Worm (Caenorhabditis elegans) whole organism, L2 larva: ENCODE results near the gene pod-2.

Experiments
- F13H6.1 ChIP-seq: sonication (generic microtip); optimal IDR thresholded peaks from 2 replicates; lab custom pipeline; 2016; ENCODE audit warnings: missing genetic modification characterization, missing compliant biosample characterization
- Y55F3AM.14 ChIP-seq: fragments of 200-800 bp; sonication (Bioruptor generic); optimal IDR thresholded peaks from 2 replicates; lab custom pipeline; 2018; ENCODE audit warnings: mild to moderate bottlenecking, missing genetic modification characterization, missing compliant biosample characterization
- ZK546.5 ChIP-seq: sonication (generic microtip); optimal IDR thresholded peaks from 2 replicates; lab custom pipeline; 2017; ENCODE audit warnings: missing biosample characterization, missing genetic modification characterization
- aly-2 ChIP-seq: fragments of 150-350 bp; optimal IDR thresholded peaks from 2 replicates; lab custom pipeline; 2014; ENCODE audit warnings: missing biosample characterization, missing genetic modification characterization
- blmp-1 ChIP-seq: sonication (generic microtip); optimal IDR thresholded peaks from 2 replicates; lab custom pipeline; 2017; ENCODE audit warnings: missing genetic modification characterization, mild to moderate bottlenecking, missing compliant biosample characterization, antibody characterized with exemption, moderate library complexity; ENCODE audit not compliant: insufficient read depth
- egl-27 ChIP-seq: sonication (generic microtip); optimal IDR thresholded peaks from 3 replicates; lab custom pipeline; 2017; ENCODE audit warnings: missing biosample characterization, missing genetic modification reagents, missing genetic modification characterization
- elt-1 ChIP-seq: fragments of 150-350 bp; optimal IDR thresholded peaks from 2 replicates; lab custom pipeline; 2014; ENCODE audit warnings: missing biosample characterization, missing genetic modification characterization
- gmeb-1 ChIP-seq: fragments of 150-350 bp; optimal IDR thresholded peaks from 2 replicates; lab custom pipeline; 2014; ENCODE audit warnings: missing biosample characterization, missing genetic modification characterization
- lin-11 ChIP-seq: fragments of 150-350 bp; sonication (generic microtip); optimal IDR thresholded peaks from 2 replicates; lab custom pipeline; 2014; ENCODE audit warnings: missing biosample characterization, missing genetic modification characterization, inconsistent platforms, mixed read lengths
- lin-13 ChIP-seq: fragments of 150-350 bp; optimal IDR thresholded peaks from 2 replicates; lab custom pipeline; 2014; ENCODE audit warnings: missing biosample characterization, missing genetic modification reagents, missing genetic modification characterization
- lsy-2 ChIP-seq, 2 experiments: fragments of 150-350 bp in 1 of 2; sonication (generic microtip) in 1 of 2; optimal IDR thresholded peaks; 2 replicates each; lab custom pipeline; 2014 to 2017; ENCODE audit warnings: missing biosample characterization in 2 of 2, missing genetic modification characterization in 2 of 2
- mab-5 ChIP-seq: fragments of 150-350 bp; optimal IDR thresholded peaks from 2 replicates; lab custom pipeline; 2014; ENCODE audit warnings: missing biosample characterization, missing genetic modification characterization
- mdl-1 ChIP-seq, 2 experiments: fragments of 150-350 bp in 1 of 2; sonication (generic microtip) in 1 of 2; optimal IDR thresholded peaks; 2 replicates each; lab custom pipeline; 2017; ENCODE audit warnings: missing biosample characterization in 2 of 2, missing genetic modification characterization in 2 of 2
- nhr-12 ChIP-seq: fragments of 150-350 bp; optimal IDR thresholded peaks from 2 replicates; lab custom pipeline; 2014; ENCODE audit warnings: missing biosample characterization, missing genetic modification characterization
- nhr-129 ChIP-seq: fragments of 150-350 bp; optimal IDR thresholded peaks from 2 replicates; lab custom pipeline; 2014; ENCODE audit warnings: missing biosample characterization, missing genetic modification characterization
- nhr-21 ChIP-seq: fragments of 150-350 bp; optimal IDR thresholded peaks from 2 replicates; lab custom pipeline; 2014; ENCODE audit warnings: missing biosample characterization, missing genetic modification characterization
- nhr-23 ChIP-seq: fragments of 150-350 bp; optimal IDR thresholded peaks from 2 replicates; lab custom pipeline; 2014; ENCODE audit warnings: missing biosample characterization, missing genetic modification reagents, missing genetic modification characterization
- nhr-237 ChIP-seq: fragments of 150-350 bp; optimal IDR thresholded peaks from 2 replicates; lab custom pipeline; 2014; ENCODE audit warnings: missing biosample characterization, missing genetic modification characterization
- nhr-6 ChIP-seq: fragments of 150-350 bp; optimal IDR thresholded peaks from 2 replicates; lab custom pipeline; 2014; ENCODE audit warnings: missing biosample characterization, missing genetic modification characterization
- sem-4 ChIP-seq: fragments of 150-350 bp; optimal IDR thresholded peaks from 2 replicates; lab custom pipeline; 2014; ENCODE audit warnings: missing biosample characterization, missing genetic modification reagents, missing genetic modification characterization
- sma-9 ChIP-seq, 2 experiments: fragments of 150-350 bp in 1 of 2; sonication (generic microtip) in 1 of 2; optimal IDR thresholded peaks; 2 replicates each; lab custom pipeline; 2014 to 2016; ENCODE audit warnings: missing genetic modification characterization in 2 of 2, mild to moderate bottlenecking in 1 of 2, missing biosample characterization in 1 of 2, missing compliant biosample characterization in 1 of 2, missing genetic modification reagents in 1 of 2, moderate library complexity in 1 of 2
- unc-39 ChIP-seq: fragments of 150-350 bp; optimal IDR thresholded peaks from 2 replicates; lab custom pipeline; 2014; ENCODE audit warnings: missing biosample characterization, missing genetic modification characterization
- unc-55 ChIP-seq: fragments of 150-350 bp; sonication (generic microtip); optimal IDR thresholded peaks from 3 replicates; lab custom pipeline; 2014; ENCODE audit warnings: missing biosample characterization, missing genetic modification reagents, missing genetic modification characterization
- unc-62 ChIP-seq: fragments of 150-350 bp; optimal IDR thresholded peaks from 2 replicates; lab custom pipeline; 2014; ENCODE audit warnings: missing biosample characterization, missing genetic modification reagents, missing genetic modification characterization
- zag-1 ChIP-seq: fragments of 150-350 bp; optimal IDR thresholded peaks from 2 replicates; lab custom pipeline; 2014; ENCODE audit warnings: missing biosample characterization, missing genetic modification characterization
- ztf-1 ChIP-seq: fragments of 200-800 bp; sonication (Bioruptor generic); conservative IDR thresholded peaks from 2 replicates; pipeline ENCODE4 v1.3.6; 2022; ENCODE audit warnings: missing genetic modification characterization, missing compliant biosample characterization
- ztf-4 ChIP-seq: fragments of 150-350 bp; optimal IDR thresholded peaks from 2 replicates; lab custom pipeline; 2014; ENCODE audit warnings: missing biosample characterization, missing genetic modification characterization

pod-2 gene

ce11 chrII:1191853-1192252 lies 55.3 kb downstream of the pod-2 start:
- no peak for TF ChIP-seq nhr-12 (tag; lab: Kevin White, UChicago)
- TF ChIP-seq gmeb-1 (tag; lab: Kevin White, UChicago), result no peak
- no peak for TF ChIP-seq zag-1 (tag; lab: Kevin White, UChicago)
- no peak for TF ChIP-seq sem-4 (tag; lab: Kevin White, UChicago)
- no peak for TF ChIP-seq nhr-23 (tag; lab: Kevin White, UChicago)
- no peak for TF ChIP-seq unc-62 (GFP tag; lab: Kevin White, UChicago)
- TF ChIP-seq F13H6.1 (tag; lab: Kevin White, UChicago), result no peak
- TF ChIP-seq nhr-237 (tag; lab: Kevin White, UChicago), result no peak
- TF ChIP-seq nhr-129 (tag; lab: Kevin White, UChicago), result no peak
- no peak for TF ChIP-seq lsy-2 (tag; optimal IDR thresholded peaks at IDR 0.05; lab: Kevin White, UChicago)
- no peak for TF ChIP-seq sma-9 (GFP tag; optimal IDR thresholded peaks at IDR 0.05; lab: Kevin White, UChicago)
- no peak for TF ChIP-seq sma-9 (tag; optimal IDR thresholded peaks at IDR 0.05; lab: Kevin White, UChicago)
- TF ChIP-seq unc-55, result no peak
- TF ChIP-seq unc-39 (tag; lab: Kevin White, UChicago), result no peak

ce11 chrII:1196129-1196528 lies 59.5 kb downstream of the pod-2 start:
- TF ChIP-seq ZK546.5 (tag; lab: Kevin White, UChicago) (no peak), lin-13 (no peak), lin-11 (no peak), elt-1 (no peak), blmp-1 (tag; lab: Kevin White, UChicago) (no peak), ztf-4 (tag; lab: Kevin White, UChicago) (no peak), aly-2 (tag; lab: Kevin White, UChicago) (no peak), sma-9 (GFP tag; optimal IDR thresholded peaks at IDR 0.05; lab: Kevin White, UChicago) (no peak), sma-9 (tag; optimal IDR thresholded peaks at IDR 0.05; lab: Kevin White, UChicago) (no peak), nhr-237 (tag; lab: Kevin White, UChicago) (no peak), ztf-1 (GFP tag; lab: Robert Waterston, UW) (no peak), F13H6.1 (tag; lab: Kevin White, UChicago) (no peak), Y55F3AM.14 (no peak)

- TF ChIP-seq mdl-1 (tag; optimal IDR thresholded peaks at IDR 0.05; lab: Kevin White, UChicago) (no peak), elt-1 (no peak), zag-1 (tag; lab: Kevin White, UChicago) (no peak), nhr-6 (tag; lab: Kevin White, UChicago) (no peak), egl-27 (tag; lab: Kevin White, UChicago) (no peak), nhr-21 (tag; lab: Kevin White, UChicago) (no peak), mab-5 (tag; lab: Kevin White, UChicago) (no peak)
These were observed 60.5 kb downstream of the pod-2 start, which contains the start of gene F53A10.2 for ce11 chrII:1197074-1197473. Gene F53A10.2, plus strand, starts transcription at chrII:1197374.

ce11 chrII:1199987-1200386 lies 63.4 kb downstream of the pod-2 start:
- TF ChIP-seq unc-62 (GFP tag; lab: Kevin White, UChicago) (no peak), lsy-2 (tag; optimal IDR thresholded peaks at IDR 0.05; lab: Kevin White, UChicago) (no peak), lin-13 (no peak), blmp-1 (tag; lab: Kevin White, UChicago) (peak; percentile 63), zag-1 (tag; lab: Kevin White, UChicago) (no peak)
- TF ChIP-seq, all 48 proteins: peak for 1
